Worm (Caenorhabditis elegans) whole organism, L4 larva: ENCODE data around the gene Y116A8C.23.

ENCODE experiments used
- F10B5.3 ChIP-seq: sonication (generic microtip); optimal IDR thresholded peaks from 2 replicates; lab custom pipeline; 2016; ENCODE audit warnings: mild to moderate bottlenecking, missing genetic modification characterization, missing compliant biosample characterization
- F44E2.7 ChIP-seq: fragments of 200-800 bp; sonication (Bioruptor generic); IDR thresholded peaks from 2 replicates; pipeline ENCODE4 v2.1.2; 2022; ENCODE audit warnings: missing genetic modification characterization, missing compliant biosample characterization
- Y48G9A.11 ChIP-seq: fragments of 200-800 bp; sonication (Bioruptor generic); IDR thresholded peaks from 2 replicates; pipeline ENCODE4 v1.3.6; 2022; ENCODE audit warnings: missing genetic modification reagents, missing genetic modification characterization, missing compliant biosample characterization
- Y75B8A.6 ChIP-seq: fragments of 200-800 bp; sonication (Bioruptor generic); IDR thresholded peaks from 2 replicates; pipeline ENCODE4 v1.3.6; 2022; ENCODE audit warnings: missing genetic modification reagents, missing genetic modification characterization, missing compliant biosample characterization
- aha-1 ChIP-seq: fragments of 150-350 bp; peaks from one replicate; lab custom pipeline; 2014; ENCODE audit warnings: missing biosample characterization, missing genetic modification characterization
- ama-1 ChIP-seq: fragments of 150-350 bp; optimal IDR thresholded peaks from 2 replicates; lab custom pipeline; 2014; ENCODE audit warnings: inconsistent platforms, mixed read lengths
- ceh-28 ChIP-seq: fragments of 150-350 bp; optimal IDR thresholded peaks from 2 replicates; lab custom pipeline; 2014; ENCODE audit warnings: missing biosample characterization, missing genetic modification reagents, missing genetic modification characterization
- ceh-32 ChIP-seq: sonication (generic microtip); optimal IDR thresholded peaks from 2 replicates; lab custom pipeline; 2016; ENCODE audit warnings: mild to moderate bottlenecking, missing genetic modification characterization, missing compliant biosample characterization; ENCODE audit not compliant: poor library complexity
- ceh-44 ChIP-seq: fragments of 200-800 bp; sonication (Bioruptor generic); IDR thresholded peaks from 2 replicates; pipeline ENCODE4 v1.3.6; 2022; ENCODE audit warnings: missing genetic modification reagents, missing genetic modification characterization, missing compliant biosample characterization
- ceh-62 ChIP-seq: sonication (generic microtip); optimal IDR thresholded peaks from 2 replicates; lab custom pipeline; 2017; ENCODE audit warnings: missing biosample characterization, missing genetic modification characterization
- cey-2 ChIP-seq: sonication (generic microtip); optimal IDR thresholded peaks from 3 replicates; lab custom pipeline; 2017; ENCODE audit warnings: missing genetic modification characterization, mild to moderate bottlenecking, missing compliant biosample characterization, antibody characterized with exemption, borderline replicate concordance; ENCODE audit not compliant: insufficient read depth
- daf-16 ChIP-seq, 3 experiments: sonication (generic microtip); optimal IDR thresholded peaks; 2 replicates each; lab custom pipeline; 2016 to 2017; ENCODE audit warnings: missing genetic modification characterization in 3 of 3, missing genetic modification reagents in 3 of 3, mild to moderate bottlenecking in 2 of 3, missing compliant biosample characterization in 2 of 3, missing biosample characterization in 1 of 3, moderate library complexity in 1 of 3
- daf-8 ChIP-seq: fragments of 200-800 bp; sonication (Bioruptor generic); IDR thresholded peaks from 2 replicates; pipeline ENCODE4 v1.3.6; 2022; ENCODE audit warnings: missing genetic modification characterization, missing compliant biosample characterization
- dve-1 ChIP-seq: sonication (generic microtip); optimal IDR thresholded peaks from 2 replicates; lab custom pipeline; 2017; ENCODE audit warnings: antibody characterized with exemption, mild to moderate bottlenecking, missing genetic modification characterization, missing compliant biosample characterization; ENCODE audit not compliant: insufficient read depth
- lim-7 ChIP-seq: fragments of 200-800 bp; sonication (Bioruptor generic); IDR thresholded peaks from 2 replicates; pipeline ENCODE4 v1.3.6; 2022; ENCODE audit warnings: missing genetic modification characterization, missing compliant biosample characterization
- lin-29 ChIP-seq: fragments of 200-800 bp; sonication (Bioruptor generic); IDR thresholded peaks from 2 replicates; pipeline ENCODE4 v1.3.6; 2022; ENCODE audit warnings: missing genetic modification reagents, missing genetic modification characterization, missing compliant biosample characterization
- mes-2 ChIP-seq: sonication (generic microtip); optimal IDR thresholded peaks from 2 replicates; lab custom pipeline; 2016; ENCODE audit warnings: missing genotype, mild to moderate bottlenecking, missing genetic modification characterization, missing compliant biosample characterization; ENCODE audit not compliant: poor library complexity, severe bottlenecking
- nhr-28 ChIP-seq: fragments of 150-350 bp; optimal IDR thresholded peaks from 2 replicates; lab custom pipeline; 2014; ENCODE audit warnings: missing biosample characterization, missing genetic modification characterization
- nhr-77 ChIP-seq: fragments of 150-350 bp; optimal IDR thresholded peaks from 2 replicates; lab custom pipeline; 2014; ENCODE audit warnings: missing biosample characterization, missing genetic modification characterization
- php-3 ChIP-seq: fragments of 200-800 bp; sonication (Bioruptor generic); IDR thresholded peaks from 2 replicates; pipeline ENCODE4 v1.3.6; 2022; ENCODE audit warnings: missing genetic modification reagents, missing genetic modification characterization, missing compliant biosample characterization
- set-16 ChIP-seq: fragments of 200-800 bp; sonication (Bioruptor generic); IDR thresholded peaks from 2 replicates; pipeline ENCODE4 v1.3.6; 2022; ENCODE audit warnings: missing genetic modification reagents, missing genetic modification characterization, missing compliant biosample characterization
- skn-1 ChIP-seq: fragments of 150-350 bp; optimal IDR thresholded peaks from 2 replicates; lab custom pipeline; 2014; ENCODE audit warnings: missing biosample characterization, missing genetic modification characterization
- snpc-1.2 ChIP-seq: fragments of 200-800 bp; sonication (Bioruptor generic); IDR thresholded peaks from 2 replicates; pipeline ENCODE4 v1.3.6; 2022; ENCODE audit warnings: missing genetic modification reagents, missing genetic modification characterization, missing compliant biosample characterization
- spr-3 ChIP-seq: fragments of 200-800 bp; sonication (Bioruptor generic); optimal IDR thresholded peaks from 2 replicates; lab custom pipeline; 2018; ENCODE audit warnings: mild to moderate bottlenecking, missing genetic modification characterization, missing compliant biosample characterization
- tag-97 ChIP-seq: fragments of 200-800 bp; sonication (Bioruptor generic); IDR thresholded peaks from 2 replicates; pipeline ENCODE4 v1.3.6; 2022; ENCODE audit warnings: missing genetic modification characterization, missing compliant biosample characterization
- unc-62 ChIP-seq, 3 experiments: fragments of 150-350 bp in 1 of 3; sonication (generic microtip); optimal IDR thresholded peaks in 2 of 3; peaks in 1 of 3; 1 replicate in 1 of 3; 2 replicates in 2 of 3; lab custom pipeline; 2014 to 2017; ENCODE audit warnings: missing biosample characterization in 3 of 3, missing genetic modification characterization in 3 of 3, missing genetic modification reagents in 3 of 3, missing genotype in 1 of 3
- vab-7 ChIP-seq: fragments of 200-800 bp; sonication (Bioruptor generic); IDR thresholded peaks from 2 replicates; pipeline ENCODE4 v1.3.6; 2022; ENCODE audit warnings: missing genetic modification reagents, missing genetic modification characterization, missing compliant biosample characterization
- zfp-3 ChIP-seq: fragments of 200-800 bp; sonication (Bioruptor generic); conservative IDR thresholded peaks from 2 replicates; pipeline ENCODE4 v1.3.6; 2022; ENCODE audit warnings: missing genetic modification reagents, missing genetic modification characterization, missing compliant biosample characterization

Gene Y116A8C.23

DNA sequence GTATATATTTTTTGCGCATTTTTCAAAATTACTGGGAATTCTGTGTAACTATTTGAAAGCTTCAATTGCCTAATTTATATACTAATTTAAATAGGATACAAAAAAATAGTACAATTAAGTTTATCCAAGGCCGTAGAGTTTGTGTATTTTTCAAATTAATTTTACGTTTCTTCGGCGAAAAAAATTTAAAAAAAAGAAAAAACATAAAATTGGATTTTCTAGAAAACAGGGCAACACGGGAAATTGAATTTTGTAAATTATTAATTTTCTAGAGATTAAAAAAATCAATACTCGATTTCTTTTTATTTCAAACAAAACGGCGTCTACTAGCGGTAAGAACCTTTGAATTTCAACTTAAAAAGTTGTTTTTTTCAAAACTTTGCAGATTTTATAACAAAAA, at the start of gene Y116A8C.23:
TSS of gene Y116A8C.23 (plus strand) at position 301 of the 400 bp plus-strand sequence.
- TF ChIP-seq zfp-3 (GFP tag; lab: Robert Waterston, UW): no peak

DNA sequence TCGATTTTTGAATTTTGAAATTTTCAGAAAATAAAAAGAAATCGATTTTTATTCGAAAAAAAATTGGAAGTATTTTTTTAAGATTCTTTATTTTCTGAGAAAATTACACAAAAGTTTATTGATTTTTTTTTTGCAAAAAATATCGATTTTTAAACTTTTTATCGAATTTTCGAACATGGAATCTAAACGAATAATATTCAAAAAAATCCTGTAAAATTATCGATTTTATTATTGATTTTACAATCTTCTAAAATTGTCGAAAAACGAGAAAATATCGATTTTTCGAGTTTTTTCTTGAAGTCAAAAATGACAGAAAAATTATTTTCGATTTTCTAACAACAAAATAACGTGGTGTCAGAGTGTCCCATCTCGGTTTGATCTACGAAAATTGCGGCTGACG, 47.6 kb upstream of the Y116A8C.23 start:
- TF ChIP-seq ceh-28 (tag; lab: Kevin White, UChicago): peak; percentile 79
- no peak for TF ChIP-seq F44E2.7 (GFP tag; lab: Robert Waterston, UW)

DNA sequence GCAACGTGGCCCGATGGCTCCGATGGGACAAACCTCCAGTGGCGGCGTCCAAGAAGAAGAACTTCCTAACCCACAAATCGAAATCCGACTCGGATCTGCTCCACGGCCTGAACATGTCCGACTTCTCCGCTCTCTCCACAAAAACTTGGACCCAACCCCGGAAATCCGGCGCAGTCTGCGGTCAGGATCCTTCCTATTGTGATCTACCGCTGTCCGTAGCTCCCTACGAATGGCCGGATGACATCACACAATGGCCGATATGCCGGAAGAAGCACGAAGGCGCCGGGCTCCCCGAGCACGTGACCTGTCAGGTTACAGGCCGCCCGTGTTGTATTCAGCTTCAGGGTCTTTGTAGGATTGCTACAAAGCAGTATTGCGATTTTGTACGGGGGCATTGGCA, 43.1 kb upstream of the Y116A8C.23 start:
- no peak for TF ChIP-seq Y48G9A.11 (GFP tag; lab: Robert Waterston, UW)
- TF ChIP-seq set-16 (GFP tag; lab: Robert Waterston, UW): peak; percentile 71

DNA sequence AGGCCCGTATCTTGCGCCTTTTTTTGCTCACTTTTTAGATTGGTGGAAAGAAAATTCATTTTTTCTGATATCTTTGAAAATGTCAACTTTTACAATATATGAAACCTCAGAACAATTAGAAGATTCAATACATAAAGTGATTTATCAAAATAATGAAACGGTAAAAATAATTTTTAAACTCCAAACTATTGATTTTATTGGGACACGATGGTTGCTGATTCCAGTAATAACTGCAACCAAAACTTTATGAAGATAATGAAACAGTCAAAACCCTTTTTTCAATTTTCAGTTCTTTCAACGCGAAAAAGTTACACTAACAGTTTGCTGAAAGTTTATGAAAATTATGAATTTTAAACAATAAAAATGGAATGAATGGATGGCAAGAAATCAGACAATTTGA, 32.3 kb upstream of the Y116A8C.23 start:
- TF ChIP-seq vab-7 (no peak), snpc-1.2 (GFP tag; lab: Robert Waterston, UW) (peak; percentile 75), lim-7 (GFP tag; lab: Robert Waterston, UW) (no peak), dve-1 (tag; lab: Kevin White, UChicago) (no peak), lin-29 (GFP tag; lab: Robert Waterston, UW) (no peak)

DNA sequence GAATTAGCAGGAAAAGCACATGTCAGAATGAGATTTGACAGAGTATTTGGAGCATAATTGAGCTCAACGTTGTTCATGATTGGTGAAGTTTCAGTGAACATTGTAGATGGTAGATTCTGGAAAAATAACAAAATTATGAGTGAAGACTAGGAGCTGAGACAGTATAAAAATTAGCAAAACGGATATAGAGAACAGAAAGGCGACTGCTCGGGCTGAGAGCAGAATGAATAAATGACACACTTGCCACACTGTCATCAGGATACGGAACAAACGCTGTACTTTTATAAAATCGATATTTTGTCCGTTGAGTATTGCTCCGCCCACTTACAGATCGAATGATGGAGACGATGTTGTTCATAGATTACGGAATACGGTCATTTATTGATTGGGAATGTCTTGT, 28.3 kb upstream of the Y116A8C.23 start, which contains the start of gene dct-13:
TSS of gene dct-13 (minus strand) at position 101 of the 400 bp plus-strand sequence.
- TF ChIP-seq tag-97 (no peak), ceh-44 (GFP tag; lab: Robert Waterston, UW) (no peak), cey-2 (tag; lab: Kevin White, UChicago) (no peak), spr-3 (no peak), lim-7 (GFP tag; lab: Robert Waterston, UW) (no peak), php-3 (GFP tag; lab: Robert Waterston, UW) (no peak), mes-2 (tag; lab: Kevin White, UChicago) (no peak), nhr-28 (tag; lab: Kevin White, UChicago) (no peak)

DNA sequence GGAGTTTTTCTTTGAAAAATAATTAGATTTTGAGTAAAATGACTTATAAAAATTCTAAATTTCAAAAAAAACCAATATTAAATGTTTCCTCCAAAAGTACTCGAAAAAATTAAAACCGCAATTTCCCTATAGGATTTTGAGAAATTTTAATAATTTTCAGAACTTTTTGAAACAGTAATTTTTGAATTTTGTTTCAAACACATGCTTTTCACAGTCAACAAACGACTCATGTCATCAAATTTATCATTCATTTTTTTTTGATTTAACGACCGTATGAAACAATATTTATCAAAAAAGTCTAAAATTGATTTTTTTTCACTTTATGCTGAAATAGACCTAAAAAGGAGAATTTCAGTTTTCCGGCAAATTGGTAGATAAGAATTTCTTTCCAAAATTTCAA, 26.8 kb upstream of the Y116A8C.23 start:
- TF ChIP-seq daf-16 (GFP tag; optimal IDR thresholded peaks at IDR 0.05; lab: Kevin White, UChicago): no peak
- TF ChIP-seq daf-16 (tag; optimal IDR thresholded peaks at IDR 0.05; lab: Kevin White, UChicago): no peak
- peak; percentile 72 for TF ChIP-seq snpc-1.2 (GFP tag; lab: Robert Waterston, UW)
- TF ChIP-seq daf-8 (GFP tag; lab: Robert Waterston, UW): no peak
- no peak for TF ChIP-seq ama-1 (lab: Kevin White, UChicago)

DNA sequence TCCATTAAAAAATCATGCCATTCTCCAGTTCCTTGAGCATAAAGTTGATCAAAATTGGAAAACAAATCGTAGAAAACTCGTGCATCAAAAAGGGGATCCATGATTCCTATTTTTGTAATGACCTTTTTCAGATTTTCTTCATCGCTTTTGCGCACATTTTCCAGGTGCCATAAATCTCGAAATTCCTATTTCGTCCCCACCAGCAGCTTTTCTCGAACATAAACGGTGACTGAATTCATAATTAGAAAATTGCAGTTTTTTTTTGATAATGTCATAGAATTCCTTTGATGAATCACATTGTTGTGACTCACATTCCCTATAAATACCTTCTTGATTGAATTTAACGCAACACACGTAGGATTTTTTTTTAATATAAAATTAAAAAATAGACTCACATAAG, 22.9 kb upstream of the Y116A8C.23 start, which contains the start of gene nhr-229:
TSS of gene nhr-229 (minus strand) at position 101 of the 400 bp plus-strand sequence.
- TF ChIP-seq F10B5.3 (tag; lab: Kevin White, UChicago) (no peak), daf-8 (GFP tag; lab: Robert Waterston, UW) (no peak)
- TF ChIP-seq, all 104 proteins: peak for 0

DNA sequence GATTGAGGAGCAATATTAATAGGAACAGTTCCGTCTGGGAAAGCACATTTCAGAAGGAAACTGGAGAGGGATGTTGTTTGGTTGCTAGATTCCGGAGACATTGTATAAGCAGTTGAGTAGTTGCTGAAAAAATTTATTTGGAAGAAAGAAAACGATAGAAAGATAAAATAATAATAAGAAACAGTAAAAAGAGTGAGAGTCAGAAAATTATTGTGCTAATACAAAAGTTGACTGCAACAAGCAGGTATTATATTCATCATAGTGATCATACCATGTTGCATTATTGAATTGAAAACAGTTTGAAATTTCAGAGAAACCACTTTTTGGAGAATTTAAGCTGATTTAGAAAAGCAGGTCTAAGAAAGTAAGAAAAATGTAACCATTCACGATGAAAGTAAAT, 13.8 kb upstream of the Y116A8C.23 start, which contains the start of gene Y116A8C.19:
TSS of gene Y116A8C.19 (minus strand) at position 101 of the 400 bp plus-strand sequence.
- TF ChIP-seq ceh-32 (tag; lab: Kevin White, UChicago) (no peak), unc-62 (GFP tag; optimal IDR thresholded peaks at IDR 0.05 in 1 of 2; lab: Kevin White, UChicago) (peak in 1 of 2 experiments; percentile 62), unc-62 (tag; optimal IDR thresholded peaks at IDR 0.05; lab: Kevin White, UChicago) (no peak), ceh-62 (tag; lab: Kevin White, UChicago) (no peak), mes-2 (tag; lab: Kevin White, UChicago) (no peak), skn-1 (tag; lab: Kevin White, UChicago) (no peak), nhr-77 (tag; lab: Kevin White, UChicago) (no peak), Y75B8A.6 (GFP tag; lab: Robert Waterston, UW) (no peak), aha-1 (tag; lab: Kevin White, UChicago) (no peak)
